Fruit fly (Drosophila melanogaster): ENCODE data around the gene CG6236.

DNA sequence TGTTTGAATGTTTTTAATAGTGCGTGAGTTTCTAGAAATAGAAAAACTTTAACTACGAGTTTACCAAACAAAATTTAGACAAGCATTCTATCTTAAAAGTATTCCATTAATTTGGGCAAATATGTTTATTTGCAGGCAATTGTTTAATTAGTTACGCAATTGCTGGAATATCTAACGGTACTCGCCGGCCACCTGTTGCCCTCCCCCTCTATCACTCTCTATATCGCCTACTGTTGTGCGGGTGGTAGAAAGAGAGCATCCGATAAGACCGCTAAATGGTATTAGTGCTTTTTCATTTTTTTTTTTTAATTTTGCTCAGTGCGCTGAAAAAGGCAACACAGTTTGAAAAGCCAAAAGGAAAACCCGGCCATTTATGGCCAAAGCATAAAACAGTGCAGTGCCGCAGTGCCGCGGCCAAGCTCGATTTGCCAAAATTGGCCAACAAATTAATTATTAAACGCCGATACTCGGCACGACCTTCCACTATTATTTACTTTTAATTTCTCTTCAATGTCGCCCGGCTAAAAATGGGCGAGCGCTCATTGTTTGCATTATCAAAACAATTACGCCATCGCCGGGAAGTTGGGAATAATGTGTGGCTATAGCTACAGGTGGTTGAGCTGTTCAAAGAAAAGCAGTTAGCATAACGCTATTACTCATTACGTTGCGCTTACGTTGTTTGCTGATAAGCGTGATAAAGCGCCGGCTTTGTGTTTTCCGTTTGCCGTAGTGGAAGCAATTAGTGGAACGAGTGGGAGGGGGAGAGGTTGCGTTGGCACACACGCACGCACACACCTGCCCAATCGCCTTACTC lies 38.0 kb downstream of the CG6236 start:
- TF ChIP-seq CG6808 (GFP tag; optimal IDR thresholded peaks at IDR 0.05), result no peak
- no peak for TF ChIP-seq CG6854 (GFP tag; optimal IDR thresholded peaks at IDR 0.05)
